Worm (Caenorhabditis elegans) whole organism, L1 larva: ENCODE data around the gene srh-218.
A peak's percentile ranks its signal among the peaks of the same experiment; 100 is the strongest.

Experiments
- C04F5.9 ChIP-seq: sonication (generic microtip); optimal IDR thresholded peaks from 2 replicates; lab custom pipeline; 2016; ENCODE audit warnings: missing genetic modification characterization, missing compliant biosample characterization
- aha-1 ChIP-seq: fragments of 150-350 bp; optimal IDR thresholded peaks from 2 replicates; lab custom pipeline; 2014; ENCODE audit warnings: missing biosample characterization, missing genetic modification characterization
- alr-1 ChIP-seq: fragments of 200-800 bp; sonication (Bioruptor generic); optimal IDR thresholded peaks from 2 replicates; lab custom pipeline; 2018; ENCODE audit warnings: borderline replicate concordance, mild to moderate bottlenecking, missing genetic modification characterization, missing compliant biosample characterization
- aly-2 ChIP-seq: fragments of 150-350 bp; optimal IDR thresholded peaks from 2 replicates; lab custom pipeline; 2014; ENCODE audit warnings: missing biosample characterization, missing genetic modification characterization
- ama-1 ChIP-seq: fragments of 150-350 bp; optimal IDR thresholded peaks from 2 replicates; lab custom pipeline; 2014
- blmp-1 ChIP-seq: fragments of 150-350 bp; optimal IDR thresholded peaks from 2 replicates; lab custom pipeline; 2014; ENCODE audit warnings: missing biosample characterization, missing genetic modification characterization
- ceh-63 ChIP-seq: fragments of 200-800 bp; sonication (Bioruptor generic); optimal IDR thresholded peaks from 2 replicates; lab custom pipeline; 2018; ENCODE audit warnings: mild to moderate bottlenecking, missing genetic modification characterization, missing compliant biosample characterization
- ceh-8 ChIP-seq: fragments of 200-800 bp; sonication (Bioruptor generic); optimal IDR thresholded peaks from 2 replicates; lab custom pipeline; 2018; ENCODE audit warnings: mild to moderate bottlenecking, missing genetic modification characterization, moderate library complexity, missing compliant biosample characterization
- ceh-88 ChIP-seq: fragments of 200-800 bp; sonication (Bioruptor generic); IDR thresholded peaks from 2 replicates; pipeline ENCODE4 v1.3.6; 2022; ENCODE audit warnings: missing genetic modification characterization, missing compliant biosample characterization
- efl-3 ChIP-seq: fragments of 200-800 bp; sonication (Bioruptor generic); optimal IDR thresholded peaks from 2 replicates; lab custom pipeline; 2018; ENCODE audit warnings: mild to moderate bottlenecking, missing genetic modification characterization, missing compliant biosample characterization
- egl-13 ChIP-seq: sonication (generic microtip); optimal IDR thresholded peaks from 2 replicates; lab custom pipeline; 2016; ENCODE audit warnings: missing genotype, missing genetic modification reagents, missing genetic modification characterization, missing compliant biosample characterization
- elt-2 ChIP-seq: sonication (generic microtip); optimal IDR thresholded peaks from 2 replicates; lab custom pipeline; 2016; ENCODE audit warnings: missing genetic modification characterization, mild to moderate bottlenecking, inconsistent platforms, missing compliant biosample characterization, missing genetic modification reagents
- fkh-10 ChIP-seq: sonication (generic microtip); optimal IDR thresholded peaks from 2 replicates; lab custom pipeline; 2017; ENCODE audit warnings: missing biosample characterization, missing genetic modification reagents, missing genetic modification characterization
- fkh-4 ChIP-seq: sonication (generic microtip); optimal IDR thresholded peaks from 2 replicates; lab custom pipeline; 2016; ENCODE audit warnings: missing compliant biosample characterization, missing genetic modification characterization, borderline replicate concordance
- fkh-8 ChIP-seq: sonication (generic microtip); optimal IDR thresholded peaks from 2 replicates; lab custom pipeline; 2016; ENCODE audit warnings: mild to moderate bottlenecking, missing genetic modification characterization, missing compliant biosample characterization
- grh-1 ChIP-seq: fragments of 200-800 bp; sonication (Bioruptor generic); IDR thresholded peaks from 2 replicates; pipeline ENCODE4 v1.3.6; 2022; ENCODE audit warnings: missing genetic modification reagents, missing genetic modification characterization, missing compliant biosample characterization
- hlh-17 ChIP-seq: fragments of 200-800 bp; sonication (Bioruptor generic); optimal IDR thresholded peaks from 2 replicates; lab custom pipeline; 2018; ENCODE audit warnings: missing genetic modification characterization, mild to moderate bottlenecking, missing compliant biosample characterization, moderate library complexity, borderline replicate concordance
- hlh-4 ChIP-seq: sonication (generic microtip); optimal IDR thresholded peaks from 2 replicates; lab custom pipeline; 2016; ENCODE audit warnings: mild to moderate bottlenecking, missing genetic modification characterization, missing compliant biosample characterization
- irx-1 ChIP-seq: sonication (generic microtip); optimal IDR thresholded peaks from 2 replicates; lab custom pipeline; 2016; ENCODE audit warnings: missing genetic modification characterization, missing compliant biosample characterization
- isw-1 ChIP-seq: fragments of 200-800 bp; sonication (Bioruptor generic); IDR thresholded peaks from 2 replicates; pipeline ENCODE4 v1.3.6; 2022; ENCODE audit warnings: missing genetic modification characterization, missing compliant biosample characterization
- jun-1 ChIP-seq: fragments of 150-350 bp; optimal IDR thresholded peaks from 2 replicates; lab custom pipeline; 2014; ENCODE audit warnings: missing biosample characterization, missing genetic modification reagents, missing genetic modification characterization
- lin-15B ChIP-seq: fragments of 150-350 bp; sonication (generic microtip); optimal IDR thresholded peaks from 3 replicates; lab custom pipeline; 2014; ENCODE audit warnings: missing biosample characterization, missing genetic modification characterization
- lin-35 ChIP-seq, 2 experiments: fragments of 150-350 bp; optimal IDR thresholded peaks; 2 replicates each; lab custom pipeline; 2014; ENCODE audit warnings: missing biosample characterization in 2 of 2, missing genetic modification characterization in 2 of 2, missing genetic modification reagents in 2 of 2
- mab-9 ChIP-seq: fragments of 200-800 bp; sonication (Bioruptor generic); IDR thresholded peaks from 2 replicates; pipeline ENCODE4 v1.3.6; 2022; ENCODE audit warnings: missing genetic modification reagents, missing genetic modification characterization, missing compliant biosample characterization
- mep-1 ChIP-seq: fragments of 150-350 bp; optimal IDR thresholded peaks from 2 replicates; lab custom pipeline; 2014; ENCODE audit warnings: missing biosample characterization, missing genetic modification characterization
- nhr-11 ChIP-seq: fragments of 150-350 bp; optimal IDR thresholded peaks from 2 replicates; lab custom pipeline; 2014; ENCODE audit warnings: missing biosample characterization, missing genetic modification characterization
- nhr-19 ChIP-seq: fragments of 200-800 bp; sonication (Bioruptor generic); conservative IDR thresholded peaks from 2 replicates; pipeline ENCODE4 v1.3.6; 2022; ENCODE audit warnings: missing genetic modification characterization, missing compliant biosample characterization
- nhr-237 ChIP-seq: fragments of 150-350 bp; optimal IDR thresholded peaks from 2 replicates; lab custom pipeline; 2014; ENCODE audit warnings: missing biosample characterization, missing genetic modification characterization
- nhr-47 ChIP-seq: sonication (generic microtip); optimal IDR thresholded peaks from 2 replicates; lab custom pipeline; 2016; ENCODE audit warnings: mild to moderate bottlenecking, missing genetic modification characterization, moderate library complexity, missing compliant biosample characterization
- nhr-71 ChIP-seq: sonication (generic microtip); optimal IDR thresholded peaks from 2 replicates; lab custom pipeline; 2016; ENCODE audit warnings: mild to moderate bottlenecking, missing genetic modification characterization, moderate library complexity, missing compliant biosample characterization
- nhr-77 ChIP-seq: fragments of 150-350 bp; optimal IDR thresholded peaks from 2 replicates; lab custom pipeline; 2014; ENCODE audit warnings: missing biosample characterization, missing genetic modification characterization
- nhr-84 ChIP-seq: sonication (generic microtip); optimal IDR thresholded peaks from 2 replicates; lab custom pipeline; 2017; ENCODE audit warnings: missing biosample characterization, missing genetic modification characterization
- nhr-85 ChIP-seq: sonication (generic microtip); peaks from one replicate; lab custom pipeline; 2016; ENCODE audit warnings: missing genetic modification characterization, inconsistent platforms, missing compliant biosample characterization
- pag-3 ChIP-seq: sonication (generic microtip); optimal IDR thresholded peaks from 2 replicates; lab custom pipeline; 2017; ENCODE audit warnings: missing genetic modification characterization, mild to moderate bottlenecking, missing compliant biosample characterization, antibody characterized with exemption, borderline replicate concordance; ENCODE audit not compliant: insufficient read depth
- pax-3 ChIP-seq: fragments of 200-800 bp; sonication (Bioruptor generic); optimal IDR thresholded peaks from 2 replicates; lab custom pipeline; 2018; ENCODE audit warnings: mild to moderate bottlenecking, missing genetic modification characterization, moderate library complexity, missing compliant biosample characterization
- skn-1 ChIP-seq: fragments of 150-350 bp; optimal IDR thresholded peaks from 2 replicates; lab custom pipeline; 2014; ENCODE audit warnings: missing biosample characterization, missing genetic modification characterization
- snpc-4 ChIP-seq: fragments of 150-350 bp; optimal IDR thresholded peaks from 2 replicates; lab custom pipeline; 2014; ENCODE audit warnings: missing biosample characterization, missing genetic modification characterization
- snu-23 ChIP-seq: sonication (generic microtip); optimal IDR thresholded peaks from 2 replicates; lab custom pipeline; 2016; ENCODE audit warnings: missing genetic modification characterization, missing compliant biosample characterization
- sox-4 ChIP-seq: sonication (generic microtip); optimal IDR thresholded peaks from 2 replicates; lab custom pipeline; 2016; ENCODE audit warnings: missing genetic modification characterization, missing compliant biosample characterization
- swsn-7 ChIP-seq: sonication (generic microtip); optimal IDR thresholded peaks from 2 replicates; lab custom pipeline; 2016; ENCODE audit warnings: missing genetic modification characterization, missing compliant biosample characterization
- tbx-2 ChIP-seq: sonication (generic microtip); optimal IDR thresholded peaks from 2 replicates; lab custom pipeline; 2016; ENCODE audit warnings: missing genetic modification characterization, missing compliant biosample characterization
- tlp-1 ChIP-seq: fragments of 150-350 bp; optimal IDR thresholded peaks from 2 replicates; lab custom pipeline; 2014; ENCODE audit warnings: missing biosample characterization, missing genetic modification characterization
- unc-130 ChIP-seq: fragments of 150-350 bp; optimal IDR thresholded peaks from 2 replicates; lab custom pipeline; 2017; ENCODE audit warnings: missing biosample characterization, missing genetic modification characterization, inconsistent platforms
- unc-30 ChIP-seq: sonication (generic microtip); optimal IDR thresholded peaks from 2 replicates; lab custom pipeline; 2017; ENCODE audit warnings: missing biosample characterization, missing genetic modification characterization
- unc-62 ChIP-seq: fragments of 150-350 bp; optimal IDR thresholded peaks from 2 replicates; lab custom pipeline; 2014; ENCODE audit warnings: missing biosample characterization, missing genetic modification reagents, missing genetic modification characterization
- unc-98 ChIP-seq: fragments of 200-800 bp; sonication (Bioruptor generic); IDR thresholded peaks from 2 replicates; pipeline ENCODE4 v1.3.6; 2022; ENCODE audit warnings: missing genetic modification characterization, missing compliant biosample characterization
- vab-15 ChIP-seq: sonication (generic microtip); optimal IDR thresholded peaks from 2 replicates; lab custom pipeline; 2017; ENCODE audit warnings: missing genotype, mild to moderate bottlenecking, missing genetic modification characterization, missing compliant biosample characterization
- xbp-1 ChIP-seq: sonication (generic microtip); optimal IDR thresholded peaks from 2 replicates; lab custom pipeline; 2016; ENCODE audit warnings: missing genetic modification characterization, missing compliant biosample characterization
- zag-1 ChIP-seq: fragments of 150-350 bp; optimal IDR thresholded peaks from 2 replicates; lab custom pipeline; 2014; ENCODE audit warnings: missing biosample characterization, missing genetic modification characterization
- zip-4 ChIP-seq: fragments of 200-800 bp; sonication (Bioruptor generic); optimal IDR thresholded peaks from 2 replicates; lab custom pipeline; 2018; ENCODE audit warnings: mild to moderate bottlenecking, missing genetic modification characterization, moderate library complexity, missing compliant biosample characterization
- ztf-11 ChIP-seq, 2 experiments: sonication (generic microtip); optimal IDR thresholded peaks; 2 replicates each; lab custom pipeline; 2016 to 2017; ENCODE audit warnings: missing genetic modification characterization in 2 of 2, missing biosample characterization in 1 of 2, missing compliant biosample characterization in 1 of 2
- ztf-4 ChIP-seq: fragments of 150-350 bp; optimal IDR thresholded peaks from 2 replicates; lab custom pipeline; 2014; ENCODE audit warnings: missing biosample characterization, missing genetic modification characterization

The srh-218 gene

DNA sequence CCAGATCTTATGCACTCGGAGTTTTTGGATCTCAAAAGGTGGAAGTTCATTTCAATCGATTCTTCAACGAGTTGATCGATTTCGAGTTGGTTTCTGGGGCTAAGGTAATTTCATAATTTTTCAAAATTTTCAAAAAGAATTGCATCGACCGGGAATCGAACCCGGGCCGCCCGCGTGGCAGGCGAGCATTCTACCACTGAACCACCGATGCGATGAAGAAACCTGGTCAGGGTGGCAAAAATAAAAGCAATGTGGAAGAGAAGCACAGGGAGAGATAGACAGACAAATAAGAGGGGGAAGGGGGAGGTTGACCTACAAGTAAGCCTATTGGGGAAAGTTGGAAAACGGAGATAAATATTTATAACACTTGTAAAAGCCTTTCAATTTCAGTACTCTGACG, 11.3 kb downstream of the srh-218 start (continued):
- no peak for TF ChIP-seq pax-3
- no peak for TF ChIP-seq nhr-11 (tag; lab: Kevin White, UChicago)
- TF ChIP-seq swsn-7 (tag; lab: Kevin White, UChicago) = peak; percentile 47
- TF ChIP-seq snu-23 (GFP tag; lab: Kevin White, UChicago) = peak; percentile 51
- peak; percentile 16 for TF ChIP-seq tbx-2 (tag; lab: Kevin White, UChicago)
- no peak for TF ChIP-seq vab-15
- TF ChIP-seq aly-2 (tag; lab: Kevin White, UChicago) = no peak
- TF ChIP-seq sox-4 (tag; lab: Kevin White, UChicago) = no peak
- TF ChIP-seq aha-1 = no peak
- TF ChIP-seq lin-15B (tag; lab: Kevin White, UChicago) = no peak
- TF ChIP-seq blmp-1 (tag; lab: Kevin White, UChicago) = no peak
- TF ChIP-seq nhr-84 (tag; lab: Kevin White, UChicago) = no peak
- no peak for TF ChIP-seq nhr-237 (tag; lab: Kevin White, UChicago)
- TF ChIP-seq egl-13 (tag; lab: Kevin White, UChicago) = no peak
- no peak for TF ChIP-seq alr-1 (tag; lab: Kevin White, UChicago)
- peak; percentile 54 for TF ChIP-seq nhr-47 (tag; lab: Kevin White, UChicago)
- TF ChIP-seq fkh-4 (tag; lab: Kevin White, UChicago) = no peak
- TF ChIP-seq mab-9 (GFP tag; lab: Robert Waterston, UW) = no peak
- TF ChIP-seq ama-1 (lab: Kevin White, UChicago) = no peak
- TF ChIP-seq C04F5.9 (tag; lab: Kevin White, UChicago) = no peak
- TF ChIP-seq nhr-77 (tag; lab: Kevin White, UChicago) = peak; percentile 49
- peak; percentile 54 for TF ChIP-seq nhr-85 (tag; lab: Kevin White, UChicago)
- TF ChIP-seq grh-1 = no peak
- TF ChIP-seq ceh-8 (GFP tag; lab: Kevin White, UChicago) = no peak
- TF ChIP-seq zag-1 (tag; lab: Kevin White, UChicago) = no peak
- no peak for TF ChIP-seq fkh-8
- TF ChIP-seq nhr-71 (tag; lab: Kevin White, UChicago) = no peak
- TF ChIP-seq unc-62 = no peak
- TF ChIP-seq tlp-1 = no peak
- peak; percentile 28 to 65 for TF ChIP-seq lin-35 (GFP tag; optimal IDR thresholded peaks at IDR 0.05; lab: Kevin White, UChicago)
- TF ChIP-seq pag-3 (tag; lab: Kevin White, UChicago) = no peak
- no peak for TF ChIP-seq isw-1 (GFP tag; lab: Robert Waterston, UW)
- no peak for TF ChIP-seq zip-4 (GFP tag; lab: Kevin White, UChicago)
- TF ChIP-seq irx-1 = no peak
- peak in 1 of 2 experiments; percentile 4 for TF ChIP-seq ztf-11 (tag; optimal IDR thresholded peaks at IDR 0.05; lab: Kevin White, UChicago)
- peak; percentile 41 for TF ChIP-seq skn-1 (tag; lab: Kevin White, UChicago)
- TF ChIP-seq efl-3 = no peak
- TF ChIP-seq ceh-88 (GFP tag; lab: Robert Waterston, UW) = no peak
- no peak for TF ChIP-seq ztf-4
- TF ChIP-seq unc-130 = no peak

DNA sequence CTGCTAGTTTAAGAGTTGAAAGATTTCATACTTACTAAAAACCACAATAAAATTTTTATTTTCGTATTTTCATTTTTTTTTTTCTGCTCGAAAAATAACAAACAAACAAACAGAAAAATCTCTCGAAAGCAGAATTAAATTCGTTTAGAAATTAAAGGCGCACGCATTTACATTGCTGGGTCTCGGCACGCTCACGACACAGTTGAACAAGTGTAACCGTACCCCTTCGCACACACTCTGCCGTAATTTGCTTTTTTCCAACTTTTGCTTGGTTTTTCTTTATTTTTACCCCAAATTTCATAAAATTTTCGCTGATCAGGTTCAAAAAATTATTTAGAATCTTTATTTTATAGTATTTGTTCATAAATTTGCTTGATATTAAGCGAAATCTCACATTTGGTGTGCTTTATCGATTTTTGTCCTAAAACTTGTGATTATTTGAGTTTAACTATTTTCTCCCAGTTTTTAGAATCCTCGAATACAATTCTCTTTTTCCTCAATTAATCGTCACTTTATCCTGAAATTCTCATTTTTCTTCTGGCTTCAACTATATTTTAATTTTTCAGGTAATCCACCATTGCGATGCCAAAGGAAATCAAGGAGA, 17.9 kb downstream of the srh-218 start, which contains the start of gene rpl-38:
TSS of gene rpl-38 (plus strand) at position 554 of the 604 bp plus-strand sequence.
- TF ChIP-seq nhr-71 (tag; lab: Kevin White, UChicago) (peak; percentile 90), fkh-10 (GFP tag; lab: Kevin White, UChicago) (peak; percentile 35), unc-98 (GFP tag; lab: Robert Waterston, UW) (no peak), hlh-17 (GFP tag; lab: Kevin White, UChicago) (no peak), hlh-4 (tag; lab: Kevin White, UChicago) (no peak), tlp-1 (no peak), nhr-237 (tag; lab: Kevin White, UChicago) (peak; percentile 7), mep-1 (tag; lab: Kevin White, UChicago) (peak; percentile 91), ceh-63 (GFP tag; lab: Kevin White, UChicago) (no peak), C04F5.9 (tag; lab: Kevin White, UChicago) (peak; percentile 47), nhr-19 (peak; percentile 86), aha-1 (peak; percentile 22), fkh-4 (tag; lab: Kevin White, UChicago) (peak; percentile 45), isw-1 (GFP tag; lab: Robert Waterston, UW) (peak; percentile 86), zag-1 (tag; lab: Kevin White, UChicago) (no peak), unc-30 (tag; lab: Kevin White, UChicago) (no peak), xbp-1 (tag; lab: Kevin White, UChicago) (peak; percentile 78), lin-15B (tag; lab: Kevin White, UChicago) (no peak), ceh-8 (GFP tag; lab: Kevin White, UChicago) (no peak), blmp-1 (tag; lab: Kevin White, UChicago) (no peak), snpc-4 (tag; lab: Kevin White, UChicago) (peak; percentile 69), jun-1 (tag; lab: Kevin White, UChicago) (peak; percentile 76), elt-2 (peak; percentile 67)
